Fruit fly (Drosophila melanogaster) whole organism, embryonic: ENCODE measurements around the gene CG2021.
A peak's percentile ranks its signal among the peaks of the same experiment; 100 is the strongest.

Experiments used
- Atf3 ChIP-seq: fragments of 200-800 bp; sonication (Bioruptor generic); optimal IDR thresholded peaks from 3 replicates; lab custom pipeline; 2016; ENCODE audit warnings: missing biosample characterization, missing genetic modification characterization
- BtbVII ChIP-seq: fragments of 200-800 bp; sonication (Bioruptor generic); optimal IDR thresholded peaks from 3 replicates; lab custom pipeline; 2017; ENCODE audit warnings: missing biosample characterization, mild to moderate bottlenecking, missing genetic modification characterization
- CG10209 ChIP-seq: fragments of 200-800 bp; sonication (Bioruptor generic); optimal IDR thresholded peaks from 3 replicates; lab custom pipeline; 2017; ENCODE audit warnings: missing biosample characterization, mild to moderate bottlenecking, missing genetic modification characterization, missing genetic modification reagents
- CG10462 ChIP-seq: fragments of 200-800 bp; sonication (Bioruptor generic); optimal IDR thresholded peaks from 2 replicates; lab custom pipeline; 2016; ENCODE audit warnings: missing biosample characterization, missing genetic modification characterization
- CG11247 ChIP-seq: fragments of 200-800 bp; sonication (Bioruptor generic); IDR thresholded peaks from 2 replicates; pipeline ENCODE4 v1.3.6; 2022; ENCODE audit warnings: missing biosample characterization, missing genetic modification characterization
- CG11723 ChIP-seq: fragments of 200-800 bp; sonication (Bioruptor generic); optimal IDR thresholded peaks from 2 replicates; lab custom pipeline; 2017; ENCODE audit warnings: missing biosample characterization, mild to moderate bottlenecking, missing genetic modification characterization
- CG12071 ChIP-seq: fragments of 200-800 bp; sonication (Bioruptor generic); optimal IDR thresholded peaks from 3 replicates; lab custom pipeline; 2018; ENCODE audit warnings: missing biosample characterization, mild to moderate bottlenecking, missing genetic modification characterization
- CG12769 ChIP-seq: fragments of 200-800 bp; sonication (Bioruptor generic); optimal IDR thresholded peaks from 2 replicates; lab custom pipeline; 2019; ENCODE audit warnings: missing biosample characterization, mild to moderate bottlenecking, missing genetic modification characterization, moderate library complexity
- CG13624 ChIP-seq: fragments of 200-800 bp; sonication (Bioruptor generic); optimal IDR thresholded peaks from 2 replicates; lab custom pipeline; 2016; ENCODE audit warnings: missing biosample characterization, missing genetic modification characterization
- CG13775 ChIP-seq: fragments of 200-800 bp; sonication (Bioruptor generic); optimal IDR thresholded peaks from 3 replicates; lab custom pipeline; 2017; ENCODE audit warnings: missing biosample characterization, mild to moderate bottlenecking, missing genetic modification characterization
- CG1792 ChIP-seq: fragments of 200-800 bp; sonication (Bioruptor generic); optimal IDR thresholded peaks from 2 replicates; lab custom pipeline; 2016; ENCODE audit warnings: missing biosample characterization, missing genetic modification characterization
- CG18476 ChIP-seq: fragments of 200-800 bp; sonication (Bioruptor generic); optimal IDR thresholded peaks from 2 replicates; lab custom pipeline; 2016; ENCODE audit warnings: missing biosample characterization, mild to moderate bottlenecking, missing genetic modification characterization
- CG18764 ChIP-seq: fragments of 200-800 bp; sonication (Bioruptor generic); optimal IDR thresholded peaks from 3 replicates; lab custom pipeline; 2016; ENCODE audit warnings: missing biosample characterization, missing genetic modification characterization
- CG3726 ChIP-seq: fragments of 200-800 bp; sonication (Bioruptor generic); IDR thresholded peaks from 3 replicates; pipeline ENCODE4, ENCODE4 v1.3.6; 2022; ENCODE audit warnings: missing biosample characterization, missing genetic modification characterization
- CG3995 ChIP-seq: fragments of 200-800 bp; sonication (Bioruptor generic); optimal IDR thresholded peaks from 3 replicates; lab custom pipeline; 2016; ENCODE audit warnings: missing biosample characterization, missing genetic modification characterization
- CG4360 ChIP-seq: fragments of 200-800 bp; sonication (Bioruptor generic); IDR thresholded peaks from 2 replicates; pipeline ENCODE4 v1.3.6; 2022; ENCODE audit warnings: missing biosample characterization, missing genetic modification characterization
- CG5953 ChIP-seq: fragments of 200-800 bp; sonication (Bioruptor generic); IDR thresholded peaks from 2 replicates; pipeline ENCODE4 v1.3.6; 2022; ENCODE audit warnings: missing biosample characterization, missing genetic modification characterization
- CG6272 ChIP-seq: fragments of 200-800 bp; sonication (Bioruptor generic); IDR thresholded peaks from 2 replicates; pipeline ENCODE4 v1.3.6; 2022; ENCODE audit warnings: missing biosample characterization, missing genetic modification characterization
- CG6683 ChIP-seq: fragments of 200-800 bp; sonication (Bioruptor generic); optimal IDR thresholded peaks from 2 replicates; lab custom pipeline; 2017; ENCODE audit warnings: missing biosample characterization, mild to moderate bottlenecking, missing genetic modification characterization, missing genetic modification reagents
- CG6689 ChIP-seq: fragments of 200-800 bp; sonication (Bioruptor generic); IDR thresholded peaks from 2 replicates; pipeline ENCODE4 v1.3.6; 2022; ENCODE audit warnings: missing biosample characterization, missing genetic modification characterization
- CG6854 ChIP-seq: fragments of 200-800 bp; sonication (Bioruptor generic); optimal IDR thresholded peaks from 3 replicates; lab custom pipeline; 2017; ENCODE audit warnings: missing biosample characterization, mild to moderate bottlenecking, missing genetic modification characterization
- CG7786 ChIP-seq: fragments of 200-800 bp; sonication (Bioruptor generic); optimal IDR thresholded peaks from 2 replicates; lab custom pipeline; 2016; ENCODE audit warnings: missing biosample characterization, missing genetic modification characterization
- CG7839 ChIP-seq: fragments of 200-800 bp; sonication (Bioruptor generic); optimal IDR thresholded peaks from 3 replicates; lab custom pipeline; 2018; ENCODE audit warnings: missing biosample characterization, mild to moderate bottlenecking, missing genetic modification characterization, moderate library complexity
- CG8281 ChIP-seq: fragments of 200-800 bp; sonication (Bioruptor generic); optimal IDR thresholded peaks from 2 replicates; lab custom pipeline; 2018; ENCODE audit warnings: missing biosample characterization, mild to moderate bottlenecking, missing genetic modification characterization, moderate library complexity
- CG8290 ChIP-seq, 3 experiments: fragments of 200-800 bp; sonication (Bioruptor generic); optimal IDR thresholded peaks; 2 replicates each; lab custom pipeline; 2016 to 2019; ENCODE audit warnings: missing biosample characterization in 3 of 3, missing genetic modification characterization in 3 of 3, mild to moderate bottlenecking in 2 of 3, moderate library complexity in 1 of 3
- CG8478 ChIP-seq: fragments of >200 bp; optimal IDR thresholded peaks from 2 replicates; lab custom pipeline; 2018
- CG9437 ChIP-seq: fragments of 200-800 bp; sonication (Bioruptor generic); optimal IDR thresholded peaks from 2 replicates; lab custom pipeline; 2018; ENCODE audit warnings: missing biosample characterization, mild to moderate bottlenecking, missing genetic modification characterization
- Dll ChIP-seq: fragments of 200-800 bp; sonication (Bioruptor generic); IDR thresholded peaks from 4 replicates; pipeline ENCODE4 v1.3.6; 2022; ENCODE audit warnings: missing biosample characterization, missing genetic modification characterization; ENCODE audit not compliant: partially characterized antibody
- HLH3B ChIP-seq: fragments of 200-800 bp; sonication (Bioruptor generic); IDR thresholded peaks from 2 replicates; pipeline ENCODE4 v1.3.6; 2022; ENCODE audit warnings: missing biosample characterization, missing genetic modification characterization
- Hmx ChIP-seq: fragments of 200-800 bp; sonication (Bioruptor generic); optimal IDR thresholded peaks from 2 replicates; lab custom pipeline; 2016; ENCODE audit warnings: missing biosample characterization, missing genetic modification characterization
- Kr ChIP-seq: fragments of 200-800 bp; sonication (Bioruptor generic); optimal IDR thresholded peaks from 2 replicates; lab custom pipeline; 2017; ENCODE audit warnings: missing biosample characterization, mild to moderate bottlenecking, missing genetic modification characterization
- Oaz ChIP-seq: fragments of 200-800 bp; sonication (Bioruptor generic); IDR thresholded peaks from 2 replicates; pipeline ENCODE4 v1.3.6; 2022; ENCODE audit warnings: missing biosample characterization, missing genetic modification characterization
- Ravus ChIP-seq: fragments of 200-800 bp; sonication (Bioruptor generic); IDR thresholded peaks from 2 replicates; pipeline ENCODE4 v1.3.6; 2022; ENCODE audit warnings: missing biosample characterization, missing genetic modification characterization
- Rfx ChIP-seq: fragments of 200-800 bp; sonication (Bioruptor generic); IDR thresholded peaks from 2 replicates; pipeline ENCODE4 v1.3.6; 2022; ENCODE audit warnings: missing biosample characterization, missing genetic modification characterization
- Xrp1 ChIP-seq: fragments of 200-800 bp; sonication (Bioruptor generic); IDR thresholded peaks from 2 replicates; pipeline ENCODE4 v1.3.6; 2022; ENCODE audit warnings: missing biosample characterization, missing genetic modification characterization
- YL-1 ChIP-seq: fragments of 200-800 bp; sonication (Bioruptor generic); optimal IDR thresholded peaks from 3 replicates; lab custom pipeline; 2017; ENCODE audit warnings: missing biosample characterization, mild to moderate bottlenecking, missing genetic modification characterization
- ase ChIP-seq: fragments of 200-800 bp; sonication (Bioruptor generic); IDR thresholded peaks from 3 replicates; pipeline ENCODE4 v1.3.6; 2022; ENCODE audit warnings: missing biosample characterization, missing genetic modification characterization
- bsh ChIP-seq, 2 experiments: fragments of 200-800 bp; sonication (Bioruptor generic); optimal IDR thresholded peaks; 2 replicates each; lab custom pipeline; 2017 to 2018; ENCODE audit warnings: mild to moderate bottlenecking in 2 of 2, missing biosample characterization in 2 of 2, missing genetic modification characterization in 2 of 2, moderate library complexity in 1 of 2
- cato ChIP-seq: fragments of 200-800 bp; sonication (Bioruptor generic); optimal IDR thresholded peaks from 2 replicates; lab custom pipeline; 2016; ENCODE audit warnings: missing biosample characterization, missing genetic modification characterization, borderline replicate concordance
- dimm ChIP-seq: fragments of 200-800 bp; sonication (Bioruptor generic); IDR thresholded peaks from 2 replicates; pipeline ENCODE4 v1.3.6; 2022; ENCODE audit warnings: missing biosample characterization, missing genetic modification characterization
- eve ChIP-seq, 2 experiments: fragments of >200 bp; optimal IDR thresholded peaks; 2 replicates each; lab custom pipeline; 2017; ENCODE audit warnings: missing biosample characterization in 2 of 2, missing genetic modification characterization in 2 of 2
- fd3F ChIP-seq: fragments of 200-800 bp; sonication (Bioruptor generic); optimal IDR thresholded peaks from 2 replicates; lab custom pipeline; 2018; ENCODE audit warnings: missing biosample characterization, mild to moderate bottlenecking, missing genetic modification characterization, moderate library complexity
- fu2 ChIP-seq: fragments of 200-800 bp; sonication (Bioruptor generic); optimal IDR thresholded peaks from 2 replicates; lab custom pipeline; 2016; ENCODE audit warnings: missing biosample characterization, missing genetic modification characterization
- ham ChIP-seq: fragments of 200-800 bp; sonication (Bioruptor generic); IDR thresholded peaks from 2 replicates; pipeline ENCODE4 v1.3.6; 2022; ENCODE audit warnings: missing biosample characterization, missing genetic modification characterization
- mirr ChIP-seq: fragments of 200-800 bp; sonication (Bioruptor generic); optimal IDR thresholded peaks from 3 replicates; lab custom pipeline; 2018; ENCODE audit warnings: missing biosample characterization, mild to moderate bottlenecking, missing genetic modification characterization
- nerfin-2 ChIP-seq: fragments of 200-800 bp; sonication (Bioruptor generic); IDR thresholded peaks from 2 replicates; pipeline ENCODE4 v1.3.6; 2022; ENCODE audit warnings: missing biosample characterization, missing genetic modification characterization; ENCODE audit not compliant: partially characterized antibody
- sna ChIP-seq: fragments of 200-800 bp; sonication (Bioruptor generic); IDR thresholded peaks from 2 replicates; pipeline ENCODE4 v1.3.6; 2022; ENCODE audit warnings: missing biosample characterization, missing genetic modification characterization; ENCODE audit not compliant: partially characterized antibody
- tio ChIP-seq: fragments of 200-800 bp; sonication (Bioruptor generic); optimal IDR thresholded peaks from 2 replicates; lab custom pipeline; 2017; ENCODE audit warnings: missing biosample characterization, missing genetic modification characterization, inconsistent platforms
- tna ChIP-seq: fragments of 200-800 bp; sonication (Bioruptor generic); IDR thresholded peaks from 2 replicates; pipeline ENCODE4 v1.3.6; 2022; ENCODE audit warnings: missing biosample characterization, missing genetic modification characterization; ENCODE audit not compliant: partially characterized antibody
- ttk ChIP-seq: fragments of 200-800 bp; sonication (Bioruptor generic); IDR thresholded peaks from 2 replicates; pipeline ENCODE4 v2.1.2; 2022; ENCODE audit warnings: missing biosample characterization, missing genetic modification characterization

Gene CG2021

dm6 chr3L:1794943-1795696, 17.9 kb upstream of the CG2021 start, which contains the start of the genes alpha-Spec, dlt and Cdc37 (continued):
- TF ChIP-seq CG12071 (GFP tag; lab: Kevin White, UChicago) (no peak), CG11247 (GFP tag; lab: Robert Waterston, UW) (no peak), fd3F (GFP tag; lab: Kevin White, UChicago) (no peak), Hmx (GFP tag; lab: Kevin White, UChicago) (no peak), CG10209 (peak; percentile 2), YL-1 (GFP tag; lab: Kevin White, UChicago) (peak; percentile 85), Rfx (GFP tag; lab: Robert Waterston, UW) (peak; percentile 51), CG3726 (GFP tag; lab: Robert Waterston, UW) (no peak), CG13624 (GFP tag; lab: Kevin White, UChicago) (peak; percentile 68), CG13775 (GFP tag; lab: Kevin White, UChicago) (peak; percentile 39), CG7786 (GFP tag; lab: Kevin White, UChicago) (no peak), Ravus (GFP tag; lab: Robert Waterston, UW) (no peak), ase (GFP tag; lab: Robert Waterston, UW) (no peak), fu2 (GFP tag; lab: Kevin White, UChicago) (no peak), CG8281 (tag; lab: Kevin White, UChicago) (peak; percentile 97), CG18764 (GFP tag; lab: Kevin White, UChicago) (no peak), CG1792 (GFP tag; lab: Kevin White, UChicago) (no peak), Dll (GFP tag; lab: Robert Waterston, UW) (peak; percentile 84), Atf3 (GFP tag; lab: Kevin White, UChicago) (no peak), CG10462 (no peak), CG3995 (GFP tag; lab: Kevin White, UChicago) (peak; percentile 52), CG6689 (no peak), cato (GFP tag; lab: Kevin White, UChicago) (no peak), CG12769 (no peak), mirr (GFP tag; lab: Kevin White, UChicago) (no peak), CG7839 (tag; lab: Kevin White, UChicago) (no peak), CG6854 (no peak), CG8290 (GFP tag; optimal IDR thresholded peaks at IDR 0.05; lab: Kevin White, UChicago) (no peak), CG8290 (tag; optimal IDR thresholded peaks at IDR 0.05; lab: Kevin White, UChicago) (no peak), sna (peak; percentile 78), tio (GFP tag; lab: Kevin White, UChicago) (no peak), HLH3B (GFP tag; lab: Robert Waterston, UW) (no peak), CG8478 (lab: Kevin White, UChicago) (no peak), CG5953 (GFP tag; lab: Robert Waterston, UW) (no peak), CG6272 (no peak), ham (GFP tag; lab: Robert Waterston, UW) (no peak), CG11723 (no peak), Kr (GFP tag; lab: Kevin White, UChicago) (no peak), Xrp1 (GFP tag; lab: Robert Waterston, UW) (0 out of 2 replicates have a peak, but pooled peaks have one; percentile 9), dimm (GFP tag; lab: Robert Waterston, UW) (no peak), CG9437 (GFP tag; lab: Kevin White, UChicago) (peak; percentile 5), bsh (GFP tag; optimal IDR thresholded peaks at IDR 0.05; lab: Kevin White, UChicago) (peak; percentile 15 to 58), nerfin-2 (peak; percentile 77), tna (peak; percentile 74), ttk (no peak), CG6683 (GFP tag; lab: Kevin White, UChicago) (no peak), CG4360 (no peak), CG18476 (GFP tag; lab: Kevin White, UChicago) (no peak), BtbVII (GFP tag; lab: Kevin White, UChicago) (no peak), Oaz (no peak), eve (GFP tag; optimal IDR thresholded peaks at IDR 0.05; lab: Kevin White, UChicago) (no peak)
